Fruit fly (Drosophila melanogaster) whole organism, embryonic: ENCODE data around the gene Polr3E.

ENCODE experiments used
- Abd-B ChIP-seq: fragments of 200-800 bp; sonication (Bioruptor generic); optimal IDR thresholded peaks from 2 replicates; lab custom pipeline; 2018; ENCODE audit warnings: missing biosample characterization, mild to moderate bottlenecking, missing genetic modification characterization, moderate library complexity
- Awh ChIP-seq: fragments of 200-800 bp; sonication (Bioruptor generic); IDR thresholded peaks from 2 replicates; pipeline ENCODE4, ENCODE4 v1.3.6; 2022; ENCODE audit warnings: missing biosample characterization, missing genetic modification characterization
- C15 ChIP-seq: fragments of 200-800 bp; sonication (Bioruptor generic); IDR thresholded peaks from 3 replicates; pipeline ENCODE4 v1.3.6; 2022; ENCODE audit warnings: missing biosample characterization, missing genetic modification characterization
- CG11398 ChIP-seq: fragments of 200-800 bp; sonication (Bioruptor generic); optimal IDR thresholded peaks from 2 replicates; lab custom pipeline; 2016; ENCODE audit warnings: missing biosample characterization, missing genetic modification characterization
- CG12104 ChIP-seq: fragments of 200-800 bp; sonication (Bioruptor generic); optimal IDR thresholded peaks from 3 replicates; lab custom pipeline; 2016; ENCODE audit warnings: missing biosample characterization, missing genetic modification characterization
- CG12299 ChIP-seq: fragments of 200-800 bp; sonication (Bioruptor generic); optimal IDR thresholded peaks from 2 replicates; lab custom pipeline; 2018; ENCODE audit warnings: missing biosample characterization, mild to moderate bottlenecking, missing genetic modification characterization
- CG13775 ChIP-seq: fragments of 200-800 bp; sonication (Bioruptor generic); optimal IDR thresholded peaks from 3 replicates; lab custom pipeline; 2017; ENCODE audit warnings: missing biosample characterization, mild to moderate bottlenecking, missing genetic modification characterization
- CG14710 ChIP-seq: fragments of 200-800 bp; sonication (Bioruptor generic); optimal IDR thresholded peaks from 3 replicates; lab custom pipeline; 2019; ENCODE audit warnings: missing biosample characterization, mild to moderate bottlenecking, missing genetic modification characterization, moderate library complexity
- CG15011 ChIP-seq: fragments of 200-800 bp; sonication (Bioruptor generic); optimal IDR thresholded peaks from 3 replicates; lab custom pipeline; 2018; ENCODE audit warnings: missing biosample characterization, mild to moderate bottlenecking, missing genetic modification characterization
- CG17385 ChIP-seq: fragments of 200-800 bp; sonication (Bioruptor generic); optimal IDR thresholded peaks from 3 replicates; lab custom pipeline; 2018; ENCODE audit warnings: missing biosample characterization, mild to moderate bottlenecking, missing genetic modification characterization
- CG17912 ChIP-seq: fragments of 200-800 bp; sonication (Bioruptor generic); optimal IDR thresholded peaks from 2 replicates; lab custom pipeline; 2018; ENCODE audit warnings: missing biosample characterization, mild to moderate bottlenecking, missing genetic modification characterization
- CG1792 ChIP-seq: fragments of 200-800 bp; sonication (Bioruptor generic); optimal IDR thresholded peaks from 2 replicates; lab custom pipeline; 2016; ENCODE audit warnings: missing biosample characterization, missing genetic modification characterization
- CG18764 ChIP-seq: fragments of 200-800 bp; sonication (Bioruptor generic); optimal IDR thresholded peaks from 3 replicates; lab custom pipeline; 2016; ENCODE audit warnings: missing biosample characterization, missing genetic modification characterization
- CG2129 ChIP-seq: fragments of 200-800 bp; sonication (Bioruptor generic); IDR thresholded peaks from 2 replicates; pipeline ENCODE4 v1.3.6; 2022; ENCODE audit warnings: missing biosample characterization, missing genetic modification characterization; ENCODE audit not compliant: partially characterized antibody
- CG2678 ChIP-seq: fragments of 200-800 bp; sonication (Bioruptor generic); optimal IDR thresholded peaks from 3 replicates; lab custom pipeline; 2019; ENCODE audit warnings: missing biosample characterization, mild to moderate bottlenecking, missing genetic modification characterization, moderate library complexity
- CG3065 ChIP-seq: fragments of 200-800 bp; sonication (Bioruptor generic); optimal IDR thresholded peaks from 2 replicates; lab custom pipeline; 2016; ENCODE audit warnings: missing biosample characterization, missing genetic modification characterization
- CG31224 ChIP-seq: fragments of 200-800 bp; sonication (Bioruptor generic); IDR thresholded peaks from 2 replicates; pipeline ENCODE4 v1.3.6; 2022; ENCODE audit warnings: missing biosample characterization, missing genetic modification characterization
- CG3407 ChIP-seq: fragments of 200-800 bp; sonication (Bioruptor generic); optimal IDR thresholded peaks from 2 replicates; lab custom pipeline; 2018; ENCODE audit warnings: missing biosample characterization, mild to moderate bottlenecking, missing genetic modification characterization
- CG34376 ChIP-seq: fragments of 200-800 bp; sonication (Bioruptor generic); optimal IDR thresholded peaks from 2 replicates; lab custom pipeline; 2018; ENCODE audit warnings: missing biosample characterization, mild to moderate bottlenecking, missing genetic modification characterization
- CG5953 ChIP-seq: fragments of 200-800 bp; sonication (Bioruptor generic); IDR thresholded peaks from 2 replicates; pipeline ENCODE4 v1.3.6; 2022; ENCODE audit warnings: missing biosample characterization, missing genetic modification characterization
- CG7556 ChIP-seq: fragments of 200-800 bp; sonication (Bioruptor generic); optimal IDR thresholded peaks from 2 replicates; lab custom pipeline; 2017; ENCODE audit warnings: missing biosample characterization, mild to moderate bottlenecking, missing genetic modification characterization
- CG9932 ChIP-seq: fragments of 200-800 bp; sonication (Bioruptor generic); IDR thresholded peaks from 2 replicates; pipeline ENCODE4 v1.3.6; 2022; ENCODE audit warnings: missing biosample characterization, missing genetic modification characterization
- CrebB ChIP-seq: fragments of 200-800 bp; sonication (Bioruptor generic); optimal IDR thresholded peaks from 3 replicates; lab custom pipeline; 2018; ENCODE audit warnings: missing biosample characterization, mild to moderate bottlenecking, missing genetic modification characterization
- Fer3 ChIP-seq: fragments of 200-800 bp; sonication (Bioruptor generic); optimal IDR thresholded peaks from 2 replicates; lab custom pipeline; 2018; ENCODE audit warnings: missing biosample characterization, mild to moderate bottlenecking, missing genetic modification characterization, moderate library complexity
- Neu2 ChIP-seq: fragments of 200-800 bp; sonication (Bioruptor generic); optimal IDR thresholded peaks from 3 replicates; lab custom pipeline; 2016; ENCODE audit warnings: missing biosample characterization, missing genetic modification characterization, borderline replicate concordance
- Nf-YB ChIP-seq: fragments of 200-800 bp; sonication (Bioruptor generic); optimal IDR thresholded peaks from 3 replicates; lab custom pipeline; 2019; ENCODE audit warnings: missing biosample characterization, mild to moderate bottlenecking, missing genetic modification characterization, moderate library complexity
- Nf-YC ChIP-seq: fragments of 200-800 bp; optimal IDR thresholded peaks from 3 replicates; lab custom pipeline; 2019; ENCODE audit warnings: missing biosample characterization, mild to moderate bottlenecking, missing genetic modification characterization, moderate library complexity
- Oaz ChIP-seq: fragments of 200-800 bp; sonication (Bioruptor generic); IDR thresholded peaks from 2 replicates; pipeline ENCODE4 v1.3.6; 2022; ENCODE audit warnings: missing biosample characterization, missing genetic modification characterization
- Optix ChIP-seq: fragments of 200-800 bp; sonication (Bioruptor generic); IDR thresholded peaks from 3 replicates; pipeline ENCODE4 v1.3.6; 2022; ENCODE audit warnings: missing biosample characterization, missing genetic modification characterization
- Ptx1 ChIP-seq: fragments of 200-800 bp; sonication (Bioruptor generic); IDR thresholded peaks from 2 replicates; pipeline ENCODE4 v1.3.6; 2022; ENCODE audit warnings: missing biosample characterization, missing genetic modification characterization
- Tbp ChIP-seq: fragments of >200 bp; optimal IDR thresholded peaks from 2 replicates; lab custom pipeline; 2018; ENCODE audit warnings: missing biosample characterization, missing genetic modification characterization
- Xbp1 ChIP-seq: fragments of 200-800 bp; sonication (Bioruptor generic); optimal IDR thresholded peaks from 3 replicates; lab custom pipeline; 2016; ENCODE audit warnings: missing biosample characterization, mild to moderate bottlenecking, missing genetic modification characterization
- croc ChIP-seq: fragments of 200-800 bp; sonication (Bioruptor generic); conservative IDR thresholded peaks from 3 replicates; pipeline ENCODE4 v1.3.6; 2022; ENCODE audit warnings: missing biosample characterization, missing genetic modification characterization
- dysf ChIP-seq: fragments of 200-800 bp; sonication (Bioruptor generic); IDR thresholded peaks from 3 replicates; pipeline ENCODE4 v1.3.6; 2022; ENCODE audit warnings: missing biosample characterization, missing genetic modification characterization
- fd3F ChIP-seq: fragments of 200-800 bp; sonication (Bioruptor generic); optimal IDR thresholded peaks from 2 replicates; lab custom pipeline; 2018; ENCODE audit warnings: missing biosample characterization, mild to moderate bottlenecking, missing genetic modification characterization, moderate library complexity
- ham ChIP-seq: fragments of 200-800 bp; sonication (Bioruptor generic); IDR thresholded peaks from 2 replicates; pipeline ENCODE4 v1.3.6; 2022; ENCODE audit warnings: missing biosample characterization, missing genetic modification characterization
- hb ChIP-seq: fragments of 200-800 bp; sonication (Bioruptor generic); IDR thresholded peaks from 3 replicates; pipeline ENCODE4 v1.3.6; 2022; ENCODE audit warnings: missing biosample characterization, missing genetic modification characterization; ENCODE audit not compliant: partially characterized antibody
- hkb ChIP-seq, 2 experiments: fragments of 200-800 bp in 1 of 2; fragments of >200 bp in 1 of 2; sonication (Bioruptor generic) in 1 of 2; IDR thresholded peaks in 1 of 2; optimal IDR thresholded peaks in 1 of 2; 2 replicates each; pipeline versions ENCODE4 v1.3.6 to Lab custom; 2017 to 2022; ENCODE audit warnings: missing biosample characterization in 1 of 2, missing genetic modification characterization in 1 of 2
- klu ChIP-seq: fragments of 200-800 bp; sonication (Bioruptor generic); IDR thresholded peaks from 2 replicates; pipeline ENCODE4 v1.3.6; 2022; ENCODE audit warnings: missing biosample characterization, missing genetic modification characterization
- luna ChIP-seq: fragments of 200-800 bp; sonication (Bioruptor generic); optimal IDR thresholded peaks from 2 replicates; lab custom pipeline; 2016; ENCODE audit warnings: missing biosample characterization, missing genetic modification characterization
- psq ChIP-seq: fragments of 200-800 bp; sonication (Bioruptor generic); optimal IDR thresholded peaks from 2 replicates; lab custom pipeline; 2017; ENCODE audit warnings: missing biosample characterization, missing genetic modification characterization
- shn ChIP-seq: fragments of 200-800 bp; sonication (Bioruptor generic); optimal IDR thresholded peaks from 3 replicates; lab custom pipeline; 2016; ENCODE audit warnings: missing biosample characterization, missing genetic modification characterization
- sqz ChIP-seq: fragments of 200-800 bp; sonication (Bioruptor generic); optimal IDR thresholded peaks from 3 replicates; lab custom pipeline; 2018; ENCODE audit warnings: missing biosample characterization, mild to moderate bottlenecking, missing genetic modification characterization
- sr ChIP-seq: fragments of 200-800 bp; sonication (Bioruptor generic); IDR thresholded peaks from 3 replicates; pipeline ENCODE4 v1.3.6; 2022; ENCODE audit warnings: missing biosample characterization, missing genetic modification characterization
- tna ChIP-seq: fragments of 200-800 bp; sonication (Bioruptor generic); IDR thresholded peaks from 2 replicates; pipeline ENCODE4 v1.3.6; 2022; ENCODE audit warnings: missing biosample characterization, missing genetic modification characterization; ENCODE audit not compliant: partially characterized antibody
- tup ChIP-seq: fragments of 200-800 bp; sonication (Bioruptor generic); optimal IDR thresholded peaks from 2 replicates; lab custom pipeline; 2016; ENCODE audit warnings: missing biosample characterization, mild to moderate bottlenecking, missing genetic modification characterization, moderate library complexity
- twi ChIP-seq: fragments of 200-800 bp; optimal IDR thresholded peaks from 2 replicates; lab custom pipeline; 2019; ENCODE audit warnings: missing biosample characterization, mild to moderate bottlenecking, missing genetic modification characterization, moderate library complexity
- vnd ChIP-seq: fragments of 200-800 bp; sonication (Bioruptor generic); IDR thresholded peaks from 3 replicates; pipeline ENCODE4 v1.3.6; 2022; ENCODE audit warnings: missing biosample characterization, missing genetic modification characterization; ENCODE audit not compliant: partially characterized antibody
- wor ChIP-seq: fragments of 200-800 bp; sonication (Bioruptor generic); IDR thresholded peaks from 2 replicates; pipeline ENCODE4 v1.3.6; 2022; ENCODE audit warnings: missing biosample characterization, missing genetic modification characterization

Polr3E gene

dm6 chr3L:21027657-21028255 lies 3.9 kb upstream of the Polr3E start, which contains the start of gene Pdss2 (continued):
- TF ChIP-seq sr (GFP tag; lab: Robert Waterston, UW) (peak; percentile 95), CG14710 (peak; percentile 89), tna (GFP tag; lab: Robert Waterston, UW) (peak; percentile 35; the same call in 1 of the 2 replicates), twi (tag; lab: Kevin White, UChicago) (peak; percentile 52), CG15011 (GFP tag; lab: Kevin White, UChicago) (no peak), CG9932 (GFP tag; lab: Robert Waterston, UW) (peak; percentile 94), Awh (peak; percentile 66; the same call in 1 of the 2 replicates), Ptx1 (peak; percentile 77), Nf-YC (peak; percentile 68), Oaz (no peak; the same call in 1 of the 2 replicates), klu (peak; percentile 56; the same call in 1 of the 2 replicates), Optix (GFP tag; lab: Robert Waterston, UW) (peak; percentile 24; the same call in 1 of the 3 replicates), CG3407 (GFP tag; lab: Kevin White, UChicago) (peak; percentile 23), CG7556 (GFP tag; lab: Kevin White, UChicago) (peak; percentile 60), hkb (optimal IDR thresholded peaks at IDR 0.05; lab: Kevin White, UChicago) (no peak), hkb (GFP tag; IDR thresholded peaks at IDR 0.05; lab: Robert Waterston, UW) (peak; percentile 41; the same call in 1 of the 2 replicates), CG12104 (GFP tag; lab: Kevin White, UChicago) (peak; percentile 71), CG2678 (peak; percentile 77), ham (GFP tag; lab: Robert Waterston, UW) (0 out of 2 replicates have a peak, but pooled peaks have one; percentile 5), CG31224 (GFP tag; lab: Robert Waterston, UW) (peak; percentile 63), tup (GFP tag; lab: Kevin White, UChicago) (no peak), CG2129 (GFP tag; lab: Robert Waterston, UW) (0 out of 2 replicates have a peak, but pooled peaks have one; percentile 39), CrebB (peak; percentile 44), shn (peak; percentile 54), Fer3 (peak; percentile 73), CG17912 (GFP tag; lab: Kevin White, UChicago) (no peak), C15 (GFP tag; lab: Robert Waterston, UW) (peak; percentile 54; the same call in 1 of the 3 replicates), CG13775 (GFP tag; lab: Kevin White, UChicago) (peak; percentile 85), Nf-YB (no peak), CG5953 (no peak; the same call in 1 of the 2 replicates), vnd (GFP tag; lab: Robert Waterston, UW) (peak; percentile 56), wor (GFP tag; lab: Robert Waterston, UW) (peak; percentile 36; the same call in 1 of the 2 replicates), CG34376 (GFP tag; lab: Kevin White, UChicago) (peak; percentile 24), CG12299 (tag; lab: Kevin White, UChicago) (no peak), Neu2 (GFP tag; lab: Kevin White, UChicago) (no peak), fd3F (GFP tag; lab: Kevin White, UChicago) (peak; percentile 61), sqz (no peak), CG17385 (GFP tag; lab: Kevin White, UChicago) (peak; percentile 98), dysf (GFP tag; lab: Robert Waterston, UW) (peak; percentile 78), CG1792 (GFP tag; lab: Kevin White, UChicago) (peak; percentile 15), psq (GFP tag; lab: Kevin White, UChicago) (no peak), Xbp1 (GFP tag; lab: Kevin White, UChicago) (peak; percentile 85), CG11398 (GFP tag; lab: Kevin White, UChicago) (peak; percentile 32), hb (GFP tag; lab: Robert Waterston, UW) (no peak), CG3065 (GFP tag; lab: Kevin White, UChicago) (no peak), Tbp (GFP tag; lab: Kevin White, UChicago) (no peak), CG18764 (peak; percentile 47), Abd-B (GFP tag; lab: Kevin White, UChicago) (peak; percentile 73), luna (GFP tag; lab: Kevin White, UChicago) (peak; percentile 59), croc (peak; percentile 55)
